Worm (Caenorhabditis elegans) whole organism, early embryonic: ENCODE data around the gene ZK546.5.

Experiments
- F13C5.2 ChIP-seq: sonication (generic microtip); optimal IDR thresholded peaks from 2 replicates; lab custom pipeline; 2017; ENCODE audit warnings: mild to moderate bottlenecking, missing genetic modification characterization, inconsistent platforms, missing compliant biosample characterization
- aly-1 ChIP-seq: sonication (generic microtip); optimal IDR thresholded peaks from 2 replicates; lab custom pipeline; 2016; ENCODE audit warnings: missing genetic modification characterization, missing compliant biosample characterization
- ama-1 ChIP-seq: fragments of 150-350 bp; optimal IDR thresholded peaks from 2 replicates; lab custom pipeline; 2014
- ceh-13 ChIP-seq: fragments of 200-800 bp; sonication (Bioruptor generic); optimal IDR thresholded peaks from 2 replicates; lab custom pipeline; 2018; ENCODE audit warnings: mild to moderate bottlenecking, missing genetic modification characterization, missing compliant biosample characterization
- ets-7 ChIP-seq: sonication (generic microtip); optimal IDR thresholded peaks from 2 replicates; lab custom pipeline; 2016; ENCODE audit warnings: missing genotype, missing genetic modification characterization, missing compliant biosample characterization
- flt-1 ChIP-seq: fragments of 200-800 bp; sonication (Bioruptor generic); IDR thresholded peaks from 2 replicates; pipeline ENCODE4 v1.3.6; 2022; ENCODE audit warnings: missing genetic modification characterization, missing compliant biosample characterization
- pes-1 ChIP-seq: fragments of 200-800 bp; sonication (Bioruptor generic); IDR thresholded peaks from 2 replicates; pipeline ENCODE4 v1.3.6; 2022; ENCODE audit warnings: missing genetic modification reagents, missing genetic modification characterization, missing compliant biosample characterization
- sea-1 ChIP-seq: fragments of 200-800 bp; sonication (Bioruptor generic); conservative IDR thresholded peaks from 2 replicates; pipeline ENCODE4 v1.3.6; 2022; ENCODE audit warnings: missing genetic modification characterization, missing compliant biosample characterization

DNA sequence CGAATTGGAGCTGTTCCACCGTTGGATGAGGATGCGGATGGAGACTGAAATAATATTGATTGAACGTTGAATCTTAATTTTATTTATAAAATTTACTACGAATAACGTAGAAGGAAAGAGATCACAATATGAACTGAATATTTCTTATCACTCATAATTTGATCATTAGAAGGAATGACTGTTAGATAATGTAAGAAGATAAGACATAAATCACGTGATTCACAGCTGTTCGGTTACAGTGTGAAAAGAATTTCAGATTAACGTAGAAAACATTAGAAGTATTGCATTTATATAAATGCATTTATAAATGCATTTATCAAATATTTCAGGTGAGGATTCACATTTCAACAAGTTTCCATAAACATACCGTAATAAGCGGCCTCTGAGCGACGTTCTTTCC, 7.2 kb downstream of the ZK546.5 start:
- TF ChIP-seq F13C5.2 (no peak), ama-1 (lab: Kevin White, UChicago) (no peak), ets-7 (no peak), flt-1 (no peak), sea-1 (GFP tag; lab: Robert Waterston, UW) (no peak), aly-1 (tag; lab: Kevin White, UChicago) (no peak), ceh-13 (GFP tag; lab: Kevin White, UChicago) (no peak), pes-1 (GFP tag; lab: Robert Waterston, UW) (no peak)
